Worm (Caenorhabditis elegans): ENCODE measurements around the gene nhr-202.

- TF ChIP-seq dpl-1 (GFP tag; optimal IDR thresholded peaks at IDR 0.05) (no peak), ZK546.5 (tag; optimal IDR thresholded peaks at IDR 0.05) (no peak), unc-62 (GFP tag; optimal IDR thresholded peaks at IDR 0.05 in 1 of 2) (no peak), unc-62 (tag; optimal IDR thresholded peaks at IDR 0.05) (no peak), F44E2.7 (GFP tag; IDR thresholded peaks at IDR 0.05) (no peak), Y5F2A.4 (GFP tag; optimal IDR thresholded peaks at IDR 0.05) (no peak), fos-1 (tag; optimal IDR thresholded peaks at IDR 0.05) (no peak), spr-3 (GFP tag; optimal IDR thresholded peaks at IDR 0.05) (no peak), nhr-111 (GFP tag; optimal IDR thresholded peaks at IDR 0.05) (no peak)
Observed at ce11 chrV:486684-487083, 24.3 kb downstream of the nhr-202 start, which contains the start of gene nhr-211.
